Fruit fly (Drosophila melanogaster) whole organism, embryonic: ENCODE measurements around the gene aop.
A peak's percentile ranks its signal among the peaks of the same experiment; 100 is the strongest.

ENCODE experiments used
- Adf1 ChIP-seq: fragments of 200-800 bp; sonication (Bioruptor generic); IDR thresholded peaks from 2 replicates; pipeline ENCODE4 v1.3.6; 2022; ENCODE audit warnings: missing biosample characterization, missing genetic modification characterization
- CG10209 ChIP-seq: fragments of 200-800 bp; sonication (Bioruptor generic); optimal IDR thresholded peaks from 3 replicates; lab custom pipeline; 2017; ENCODE audit warnings: missing biosample characterization, mild to moderate bottlenecking, missing genetic modification characterization, missing genetic modification reagents
- CG11398 ChIP-seq: fragments of 200-800 bp; sonication (Bioruptor generic); optimal IDR thresholded peaks from 2 replicates; lab custom pipeline; 2016; ENCODE audit warnings: missing biosample characterization, missing genetic modification characterization
- CG11504 ChIP-seq: fragments of 200-800 bp; sonication (Bioruptor generic); optimal IDR thresholded peaks from 3 replicates; lab custom pipeline; 2019; ENCODE audit warnings: missing biosample characterization, mild to moderate bottlenecking, missing genetic modification characterization, moderate library complexity
- CG12104 ChIP-seq: fragments of 200-800 bp; sonication (Bioruptor generic); optimal IDR thresholded peaks from 3 replicates; lab custom pipeline; 2016; ENCODE audit warnings: missing biosample characterization, missing genetic modification characterization
- CG12155 ChIP-seq: fragments of 200-800 bp; sonication (Bioruptor generic); optimal IDR thresholded peaks from 3 replicates; lab custom pipeline; 2016; ENCODE audit warnings: missing biosample characterization, missing genetic modification characterization
- CG13775 ChIP-seq: fragments of 200-800 bp; sonication (Bioruptor generic); optimal IDR thresholded peaks from 3 replicates; lab custom pipeline; 2017; ENCODE audit warnings: missing biosample characterization, mild to moderate bottlenecking, missing genetic modification characterization
- CG14050 ChIP-seq: fragments of 200-800 bp; sonication (Bioruptor generic); IDR thresholded peaks from 3 replicates; pipeline ENCODE4 v1.3.6; 2022; ENCODE audit warnings: missing biosample characterization, missing genetic modification characterization
- CG14441 ChIP-seq: fragments of 200-800 bp; sonication (Bioruptor generic); IDR thresholded peaks from 2 replicates; pipeline ENCODE4 v1.3.6; 2022; ENCODE audit warnings: missing biosample characterization, missing genetic modification characterization
- CG15073 ChIP-seq: fragments of 200-800 bp; sonication (Bioruptor generic); optimal IDR thresholded peaks from 2 replicates; lab custom pipeline; 2016; ENCODE audit warnings: missing biosample characterization, missing genetic modification characterization
- CG17568 ChIP-seq: fragments of 200-800 bp; sonication (Bioruptor generic); optimal IDR thresholded peaks from 2 replicates; lab custom pipeline; 2018; ENCODE audit warnings: missing biosample characterization, mild to moderate bottlenecking, missing genetic modification characterization, moderate library complexity
- CG17829 ChIP-seq: fragments of 200-800 bp; optimal IDR thresholded peaks from 2 replicates; lab custom pipeline; 2019; ENCODE audit warnings: missing biosample characterization, mild to moderate bottlenecking, missing genetic modification characterization, moderate library complexity
- CG17912 ChIP-seq: fragments of 200-800 bp; sonication (Bioruptor generic); optimal IDR thresholded peaks from 2 replicates; lab custom pipeline; 2018; ENCODE audit warnings: missing biosample characterization, mild to moderate bottlenecking, missing genetic modification characterization
- CG1792 ChIP-seq: fragments of 200-800 bp; sonication (Bioruptor generic); optimal IDR thresholded peaks from 2 replicates; lab custom pipeline; 2016; ENCODE audit warnings: missing biosample characterization, missing genetic modification characterization
- CG18476 ChIP-seq: fragments of 200-800 bp; sonication (Bioruptor generic); optimal IDR thresholded peaks from 2 replicates; lab custom pipeline; 2016; ENCODE audit warnings: missing biosample characterization, mild to moderate bottlenecking, missing genetic modification characterization
- CG2889 ChIP-seq: fragments of 200-800 bp; sonication (Bioruptor generic); IDR thresholded peaks from 3 replicates; pipeline ENCODE4 v1.3.6; 2022; ENCODE audit warnings: missing biosample characterization, missing genetic modification characterization
- CG32772 ChIP-seq: fragments of 200-800 bp; sonication (Bioruptor generic); IDR thresholded peaks from 2 replicates; pipeline ENCODE4 v1.3.6; 2022; ENCODE audit warnings: missing biosample characterization, missing genetic modification characterization
- CG3281 ChIP-seq: fragments of 200-800 bp; sonication (Bioruptor generic); optimal IDR thresholded peaks from 3 replicates; lab custom pipeline; 2017; ENCODE audit warnings: missing biosample characterization, mild to moderate bottlenecking, missing genetic modification characterization
- CG3995 ChIP-seq: fragments of 200-800 bp; sonication (Bioruptor generic); optimal IDR thresholded peaks from 3 replicates; lab custom pipeline; 2016; ENCODE audit warnings: missing biosample characterization, missing genetic modification characterization
- CG4424 ChIP-seq: fragments of 200-800 bp; sonication (Bioruptor generic); optimal IDR thresholded peaks from 3 replicates; lab custom pipeline; 2016; ENCODE audit warnings: missing biosample characterization, missing genetic modification characterization
- CG5180 ChIP-seq: fragments of 200-800 bp; sonication (Bioruptor generic); optimal IDR thresholded peaks from 3 replicates; lab custom pipeline; 2017; ENCODE audit warnings: missing biosample characterization, missing genetic modification characterization, mild to moderate bottlenecking, moderate library complexity, missing genetic modification reagents
- CG6254 ChIP-seq: fragments of 200-800 bp; sonication (Bioruptor generic); optimal IDR thresholded peaks from 3 replicates; lab custom pipeline; 2017; ENCODE audit warnings: mild to moderate bottlenecking, missing biosample characterization, missing genetic modification reagents, missing genetic modification characterization
- CG7357 ChIP-seq: fragments of 200-800 bp; sonication (Bioruptor generic); IDR thresholded peaks from 3 replicates; pipeline ENCODE4 v1.3.6; 2022; ENCODE audit warnings: missing biosample characterization, missing genetic modification characterization
- CG7928 ChIP-seq: fragments of 200-800 bp; sonication (Bioruptor generic); optimal IDR thresholded peaks from 2 replicates; lab custom pipeline; 2017; ENCODE audit warnings: missing biosample characterization, mild to moderate bottlenecking, missing genetic modification characterization
- CG9727 ChIP-seq: fragments of 200-800 bp; sonication (Bioruptor generic); optimal IDR thresholded peaks from 3 replicates; lab custom pipeline; 2017; ENCODE audit warnings: missing biosample characterization, mild to moderate bottlenecking, missing genetic modification characterization
- CG9876 ChIP-seq: fragments of 200-800 bp; sonication (Bioruptor generic); optimal IDR thresholded peaks from 2 replicates; lab custom pipeline; 2016; ENCODE audit warnings: missing biosample characterization, missing genetic modification characterization
- CoRest ChIP-seq: fragments of 200-800 bp; sonication (Bioruptor generic); optimal IDR thresholded peaks from 3 replicates; lab custom pipeline; 2018; ENCODE audit warnings: missing biosample characterization, mild to moderate bottlenecking, missing genetic modification characterization, moderate library complexity
- Dip3 ChIP-seq: fragments of 200-800 bp; sonication (Bioruptor generic); optimal IDR thresholded peaks from 3 replicates; lab custom pipeline; 2016; ENCODE audit warnings: missing biosample characterization, missing genetic modification characterization
- Doc3 ChIP-seq: fragments of 200-800 bp; sonication (Bioruptor generic); IDR thresholded peaks from 3 replicates; pipeline ENCODE4 v1.3.6; 2022; ENCODE audit warnings: missing biosample characterization, missing genetic modification characterization; ENCODE audit not compliant: partially characterized antibody
- ERR ChIP-seq: fragments of 200-800 bp; sonication (Bioruptor generic); optimal IDR thresholded peaks from 2 replicates; lab custom pipeline; 2016; ENCODE audit warnings: missing biosample characterization, missing genetic modification characterization
- Fer1 ChIP-seq: fragments of 200-800 bp; sonication (Bioruptor generic); optimal IDR thresholded peaks from 2 replicates; lab custom pipeline; 2017; ENCODE audit warnings: missing biosample characterization, mild to moderate bottlenecking, missing genetic modification characterization
- Gsc ChIP-seq: fragments of 200-800 bp; sonication (Bioruptor generic); IDR thresholded peaks from 2 replicates; pipeline ENCODE4 v1.3.6; 2022; ENCODE audit warnings: missing biosample characterization, missing genetic modification characterization
- NFAT ChIP-seq: fragments of 200-800 bp; sonication (Bioruptor generic); IDR thresholded peaks from 2 replicates; pipeline ENCODE4 v1.3.6; 2022; ENCODE audit warnings: missing biosample characterization, missing genetic modification characterization
- YL-1 ChIP-seq: fragments of 200-800 bp; sonication (Bioruptor generic); optimal IDR thresholded peaks from 3 replicates; lab custom pipeline; 2017; ENCODE audit warnings: missing biosample characterization, mild to moderate bottlenecking, missing genetic modification characterization
- ap ChIP-seq: fragments of 200-800 bp; sonication (Bioruptor generic); IDR thresholded peaks from 2 replicates; pipeline ENCODE4 v1.3.6; 2022; ENCODE audit warnings: missing biosample characterization, missing genetic modification characterization
- ato ChIP-seq: fragments of 200-800 bp; sonication (Bioruptor generic); IDR thresholded peaks from 2 replicates; pipeline ENCODE4 v1.3.6; 2022; ENCODE audit warnings: missing biosample characterization, missing genetic modification characterization; ENCODE audit not compliant: partially characterized antibody
- bcd ChIP-seq: fragments of 200-800 bp; sonication (Bioruptor generic); optimal IDR thresholded peaks from 2 replicates; lab custom pipeline; 2017; ENCODE audit warnings: missing biosample characterization, mild to moderate bottlenecking, missing genetic modification characterization
- bowl ChIP-seq: fragments of 200-800 bp; sonication (Bioruptor generic); IDR thresholded peaks from 2 replicates; pipeline ENCODE4 v1.3.6; 2022; ENCODE audit warnings: missing biosample characterization, missing genetic modification characterization
- cas ChIP-seq: fragments of 200-800 bp; sonication (Bioruptor generic); IDR thresholded peaks from 2 replicates; pipeline ENCODE4 v1.3.6; 2022; ENCODE audit warnings: missing biosample characterization, missing genetic modification characterization
- chif ChIP-seq, 2 experiments: fragments of 200-800 bp; sonication (Bioruptor generic); optimal IDR thresholded peaks; 3 replicates each; lab custom pipeline; 2016; ENCODE audit warnings: missing biosample characterization in 2 of 2, missing genetic modification characterization in 2 of 2
- dati ChIP-seq: fragments of 200-800 bp; sonication (Bioruptor generic); IDR thresholded peaks from 2 replicates; pipeline ENCODE4 v1.3.6; 2022; ENCODE audit warnings: missing biosample characterization, missing genetic modification characterization
- lab ChIP-seq: fragments of 200-800 bp; sonication (Bioruptor generic); optimal IDR thresholded peaks from 3 replicates; lab custom pipeline; 2017; ENCODE audit warnings: missing biosample characterization, missing genetic modification characterization, mild to moderate bottlenecking, moderate library complexity, missing genetic modification reagents
- lmd ChIP-seq: fragments of 200-800 bp; sonication (Bioruptor generic); IDR thresholded peaks from 2 replicates; pipeline ENCODE4 v1.3.6; 2022; ENCODE audit warnings: missing biosample characterization, missing genetic modification characterization
- ro ChIP-seq: fragments of 200-800 bp; sonication (Bioruptor generic); IDR thresholded peaks from 2 replicates; pipeline ENCODE4 v1.3.6; 2022; ENCODE audit warnings: missing biosample characterization, missing genetic modification characterization
- sim ChIP-seq: fragments of 200-800 bp; sonication (Bioruptor generic); IDR thresholded peaks from 2 replicates; pipeline ENCODE4 v1.3.6; 2022; ENCODE audit warnings: missing biosample characterization, missing genetic modification characterization
- sna ChIP-seq: fragments of 200-800 bp; sonication (Bioruptor generic); IDR thresholded peaks from 2 replicates; pipeline ENCODE4 v1.3.6; 2022; ENCODE audit warnings: missing biosample characterization, missing genetic modification characterization; ENCODE audit not compliant: partially characterized antibody
- so ChIP-seq: fragments of 200-800 bp; sonication (Bioruptor generic); IDR thresholded peaks from 3 replicates; pipeline ENCODE4 v1.3.6; 2022; ENCODE audit warnings: missing biosample characterization, missing genetic modification characterization
- tgo ChIP-seq: fragments of 200-800 bp; sonication (Bioruptor generic); IDR thresholded peaks from 3 replicates; pipeline ENCODE4 v1.3.6; 2022; ENCODE audit warnings: missing biosample characterization, missing genetic modification characterization
- tup ChIP-seq: fragments of 200-800 bp; sonication (Bioruptor generic); optimal IDR thresholded peaks from 2 replicates; lab custom pipeline; 2016; ENCODE audit warnings: missing biosample characterization, mild to moderate bottlenecking, missing genetic modification characterization, moderate library complexity
- zen ChIP-seq: fragments of 200-800 bp; sonication (Bioruptor generic); optimal IDR thresholded peaks from 3 replicates; lab custom pipeline; 2018; ENCODE audit warnings: missing biosample characterization, mild to moderate bottlenecking, missing genetic modification characterization, moderate library complexity

Gene aop

DNA sequence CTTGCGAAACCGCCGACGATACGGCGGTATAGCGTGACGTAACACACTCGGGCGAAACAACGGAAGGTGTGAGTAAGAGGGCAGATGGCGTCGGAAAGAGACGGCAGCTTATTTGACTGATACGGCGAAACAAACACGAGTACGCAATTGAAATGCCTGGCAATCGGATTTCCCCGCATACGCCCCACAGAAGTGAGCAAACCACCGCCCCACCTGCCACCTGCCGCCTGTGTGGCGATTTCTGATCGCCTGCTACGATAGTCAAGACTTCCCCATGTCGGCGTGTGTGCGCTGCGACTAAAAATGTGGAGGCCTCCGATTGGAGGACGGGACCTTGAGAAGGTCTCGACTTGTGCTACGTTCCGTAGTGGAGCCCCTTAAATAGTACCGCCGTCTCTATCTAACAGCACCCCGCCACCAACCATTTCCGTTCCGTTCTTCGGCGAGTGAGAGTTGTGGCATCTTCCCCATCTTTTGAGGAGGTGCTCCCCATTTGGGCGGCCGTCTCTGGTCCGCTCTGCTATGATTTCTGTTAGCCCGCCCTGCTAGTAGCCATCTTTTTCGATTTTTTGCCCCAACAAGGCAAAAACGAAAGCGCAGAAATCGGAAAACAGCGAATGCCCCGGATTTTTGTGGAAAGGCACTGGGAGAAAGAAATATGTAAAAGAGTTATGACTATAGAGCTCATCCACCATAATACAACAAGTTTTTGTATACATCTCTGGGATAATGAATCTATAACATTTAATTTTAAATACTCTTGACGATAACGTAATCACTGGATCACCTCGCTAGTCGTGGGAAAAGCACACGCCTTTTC lies 20.3 kb upstream of the aop start (continued):
- TF ChIP-seq tup = peak; percentile 78
- peak; percentile 43 for TF ChIP-seq CG5180
- no peak for TF ChIP-seq lmd (GFP tag; lab: Robert Waterston, UW)
- TF ChIP-seq CG12104 (GFP tag; lab: Kevin White, UChicago) = peak; percentile 65
- TF ChIP-seq CG9727 (GFP tag; lab: Kevin White, UChicago) = peak; percentile 85
- TF ChIP-seq Doc3 (GFP tag; lab: Robert Waterston, UW) = no peak
- TF ChIP-seq CG6254 = peak; percentile 76
- TF ChIP-seq CG7357 (GFP tag; lab: Robert Waterston, UW) = peak; percentile 76; the same call in 1 of the 3 replicates
- TF ChIP-seq tgo (GFP tag; lab: Robert Waterston, UW) = no peak
- no peak for TF ChIP-seq CG32772 (GFP tag; lab: Robert Waterston, UW)
- TF ChIP-seq zen = peak; percentile 57
- TF ChIP-seq YL-1 (GFP tag; lab: Kevin White, UChicago) = no peak
- no peak for TF ChIP-seq ato
- TF ChIP-seq Fer1 = peak; percentile 82
- no peak for TF ChIP-seq Adf1 (GFP tag; lab: Robert Waterston, UW)
- no peak for TF ChIP-seq sna
- no peak for TF ChIP-seq sim (GFP tag; lab: Robert Waterston, UW)
- TF ChIP-seq CG17912 (GFP tag; lab: Kevin White, UChicago) = no peak
- TF ChIP-seq CG17568 (GFP tag; lab: Kevin White, UChicago) = peak; percentile 77
- TF ChIP-seq dati (GFP tag; lab: Robert Waterston, UW) = no peak
- TF ChIP-seq CG17829 (tag; lab: Kevin White, UChicago) = peak; percentile 84
- peak; percentile 88 for TF ChIP-seq CG10209 (GFP tag; lab: Kevin White, UChicago)
- TF ChIP-seq chif (GFP tag; optimal IDR thresholded peaks at IDR 0.05; lab: Kevin White, UChicago) = peak; percentile 89 to 91
- TF ChIP-seq Gsc = no peak
- no peak for TF ChIP-seq ap (GFP tag; lab: Robert Waterston, UW)
- TF ChIP-seq CG11504 (tag; lab: Kevin White, UChicago) = peak; percentile 91
- TF ChIP-seq CG15073 (GFP tag; lab: Kevin White, UChicago) = peak; percentile 32
- no peak for TF ChIP-seq CG7928 (GFP tag; lab: Kevin White, UChicago)
- peak; percentile 83 for TF ChIP-seq CG11398 (GFP tag; lab: Kevin White, UChicago)
- peak; percentile 78 for TF ChIP-seq CG9876 (GFP tag; lab: Kevin White, UChicago)
- no peak for TF ChIP-seq CG2889 (GFP tag; lab: Robert Waterston, UW)
- peak; percentile 86 for TF ChIP-seq bcd (GFP tag; lab: Kevin White, UChicago)
- peak; percentile 90 for TF ChIP-seq CG1792 (GFP tag; lab: Kevin White, UChicago)
- TF ChIP-seq cas (GFP tag; lab: Robert Waterston, UW) = no peak
- TF ChIP-seq CG12155 = peak; percentile 79
- TF ChIP-seq bowl (GFP tag; lab: Robert Waterston, UW) = no peak
- TF ChIP-seq lab (GFP tag; lab: Kevin White, UChicago) = peak; percentile 87
- no peak for TF ChIP-seq CG14441
- TF ChIP-seq CG18476 = peak; percentile 83
- TF ChIP-seq CG3281 = peak; percentile 80
- no peak for TF ChIP-seq CG3995 (GFP tag; lab: Kevin White, UChicago)
- TF ChIP-seq CG14050 (GFP tag; lab: Robert Waterston, UW) = no peak
- peak; percentile 77 for TF ChIP-seq CG13775 (GFP tag; lab: Kevin White, UChicago)
- peak; percentile 73 for TF ChIP-seq ERR (GFP tag; lab: Kevin White, UChicago)
- no peak for TF ChIP-seq ro (GFP tag; lab: Robert Waterston, UW)
- no peak for TF ChIP-seq NFAT (GFP tag; lab: Robert Waterston, UW)
- peak; percentile 86 for TF ChIP-seq CoRest (tag; lab: Kevin White, UChicago)
- peak; percentile 89 for TF ChIP-seq CG4424
- TF ChIP-seq so (GFP tag; lab: Robert Waterston, UW) = no peak
- peak; percentile 89 for TF ChIP-seq Dip3
